Worm (Caenorhabditis elegans): ENCODE data around the gene ztf-14.

ce11 chrX:14473740-14474139 is 22.1 kb upstream of the ztf-14 start, which contains the start of gene M163.5:
- TF ChIP-seq ztf-23 (GFP tag; IDR thresholded peaks at IDR 0.05) = no peak
- TF ChIP-seq med-1 (GFP tag; optimal IDR thresholded peaks at IDR 0.05; ENCODE audit: insufficient read depth) = no peak
- no peak for TF ChIP-seq T22C8.4 (GFP tag; IDR thresholded peaks at IDR 0.05)
- no peak for TF ChIP-seq ref-1 (GFP tag; conservative IDR thresholded peaks at IDR 0.05)
- TF ChIP-seq flt-1 (GFP tag; IDR thresholded peaks at IDR 0.05) = no peak
- no peak for TF ChIP-seq ztf-29 (GFP tag; IDR thresholded peaks at IDR 0.05)
